Fruit fly (Drosophila melanogaster): ENCODE data around the gene CG13297.
"Not testable (repeated sequence)": the region's sequence is repeated elsewhere in the genome, so short reads cannot be mapped to it uniquely, and the experiment has no call there.

CG13297 gene

dm6 chr3L:6154951-6155394, 2.2 kb downstream of the CG13297 start:
- TF ChIP-seq CG8478 (optimal IDR thresholded peaks at IDR 0.05) (no peak), CTCF (optimal IDR thresholded peaks at IDR 0.05) (no peak)

- TF ChIP-seq CG8478 (optimal IDR thresholded peaks at IDR 0.05) (no peak), CTCF (optimal IDR thresholded peaks at IDR 0.05) (no peak)
Measured at dm6 chr3L:6152531-6152930, 4.6 kb downstream of the CG13297 start, which contains the start of gene Acp65Aa. Gene Acp65Aa (minus strand): TSS chr3L:6152745.

DNA sequence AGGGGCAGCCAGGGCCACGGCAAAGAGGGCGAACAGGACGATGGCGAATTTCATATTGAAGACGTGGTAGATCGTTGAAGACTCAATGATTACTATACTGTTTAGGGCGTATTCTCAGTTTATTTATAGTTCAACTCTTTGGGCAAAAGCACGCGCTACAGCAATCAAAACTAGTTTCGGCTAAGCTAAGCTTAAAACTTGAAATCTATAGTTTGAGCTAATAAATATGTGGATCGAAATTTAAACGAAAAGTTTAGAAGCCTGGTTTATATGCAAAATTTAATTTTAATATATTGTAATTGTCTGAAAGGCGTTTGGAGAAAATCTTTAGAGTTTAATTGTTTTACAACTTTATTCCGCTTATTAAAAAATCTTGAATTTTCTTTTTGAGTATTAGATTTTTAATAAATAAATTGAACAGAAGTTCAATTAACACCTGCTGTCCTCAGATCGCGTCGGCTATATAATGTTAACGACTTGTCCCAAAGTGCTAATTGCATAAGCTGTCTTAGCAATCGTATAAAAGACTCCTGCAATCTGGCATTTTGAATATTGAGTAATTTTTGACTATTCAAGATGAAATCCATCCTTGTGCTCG, 6.3 kb downstream of the CG13297 start, which contains the start of the genes Cpr65Ax2 and Lcp65Aa:
Cpr65Ax2 (minus strand) TSS at position 101 of the 598 bp plus-strand sequence.
Lcp65Aa (plus strand) TSS at position 548 of the 598 bp plus-strand sequence.
- TF ChIP-seq CG8478, CTCF (optimal IDR thresholded peaks at IDR 0.05): not testable (repeated sequence)

dm6 chr3L:6149248-6149647, 7.9 kb downstream of the CG13297 start, which contains the start of gene Lcp65Ab1:
Gene Lcp65Ab1 (plus strand): TSS chr3L:6149548.
- TF ChIP-seq CG8478, CTCF (optimal IDR thresholded peaks at IDR 0.05): not testable (repeated sequence)

- TF ChIP-seq CG8478, CTCF (optimal IDR thresholded peaks at IDR 0.05): not testable (repeated sequence)
Measured at dm6 chr3L:6147887-6148286, 9.3 kb downstream of the CG13297 start, which contains the start of gene Cpr65Ax1. Gene Cpr65Ax1 (minus strand): TSS chr3L:6147987.

DNA sequence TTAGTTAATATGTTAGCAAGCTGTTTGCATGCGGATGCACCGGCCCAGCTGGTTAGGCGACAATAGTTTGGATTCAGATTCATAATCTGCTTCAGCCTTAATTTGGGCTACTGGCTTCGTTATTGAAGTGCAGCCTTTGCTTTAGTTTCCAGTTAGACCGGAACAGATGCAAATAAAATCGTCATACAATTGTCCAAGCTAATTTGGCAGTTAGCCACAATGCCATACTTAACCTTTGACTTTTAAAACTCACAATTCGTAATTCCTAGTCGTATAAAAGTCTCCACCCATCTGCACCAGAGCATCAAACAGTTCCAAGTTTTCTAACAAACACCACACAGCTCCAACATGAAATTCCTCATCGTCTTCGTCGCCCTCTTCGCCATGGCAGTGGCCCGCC, 10.8 kb downstream of the CG13297 start, which contains the start of gene Lcp65Ab2:
Lcp65Ab2 (plus strand) TSS at position 301 of the 400 bp plus-strand sequence.
- TF ChIP-seq CTCF, CG8478 (optimal IDR thresholded peaks at IDR 0.05): not testable (repeated sequence)

dm6 chr3L:6144769-6145220, 12.4 kb downstream of the CG13297 start, which contains the start of gene Lcp65Ac:
Gene Lcp65Ac (plus strand): TSS chr3L:6144819.
- TF ChIP-seq CTCF (optimal IDR thresholded peaks at IDR 0.05) (no peak), CG8478 (optimal IDR thresholded peaks at IDR 0.05) (no peak)

DNA sequence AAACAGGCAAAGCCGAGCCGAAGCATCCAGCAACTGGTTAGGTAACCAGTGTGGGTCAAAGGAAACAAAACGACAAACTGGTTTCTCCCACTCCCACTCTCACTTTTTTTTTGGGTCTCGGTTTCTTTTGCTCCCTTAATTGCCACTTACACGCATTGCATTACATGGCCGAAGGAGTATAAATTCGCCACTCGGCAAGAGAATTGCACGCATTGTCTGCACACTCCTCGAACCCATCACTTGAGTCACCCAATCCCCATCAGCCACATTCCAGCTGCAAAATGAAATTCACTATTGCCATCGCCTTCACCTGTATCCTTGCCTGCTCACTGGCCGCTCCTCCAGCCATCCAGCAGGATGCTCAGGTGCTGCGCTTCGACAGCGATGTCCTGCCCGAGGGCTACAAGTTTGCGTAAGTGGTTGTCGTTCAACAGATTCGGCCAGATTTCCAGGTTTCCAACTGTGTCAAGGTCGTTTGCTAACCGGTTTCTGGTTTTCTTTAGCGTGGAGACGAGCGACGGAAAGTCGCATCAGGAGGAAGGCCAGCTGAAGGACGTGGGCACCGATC, 13.9 kb downstream of the CG13297 start, which contains the start of gene Lcp65Ad:
Lcp65Ad (plus strand) TSS at position 208 of the 568 bp plus-strand sequence.
- TF ChIP-seq CG8478 (optimal IDR thresholded peaks at IDR 0.05) (no peak), CTCF (optimal IDR thresholded peaks at IDR 0.05) (no peak)

- TF ChIP-seq CG8478 (optimal IDR thresholded peaks at IDR 0.05) = no peak
- TF ChIP-seq CTCF (optimal IDR thresholded peaks at IDR 0.05) = no peak
Measured at dm6 chr3L:6142313-6142712, 14.9 kb downstream of the CG13297 start, which contains the start of gene Cpr65Aw. Gene Cpr65Aw (minus strand): TSS chr3L:6142413.

- TF ChIP-seq CTCF (optimal IDR thresholded peaks at IDR 0.05) (no peak), CG8478 (optimal IDR thresholded peaks at IDR 0.05) (no peak)
Measured at dm6 chr3L:6141538-6141937, 15.6 kb downstream of the CG13297 start.

DNA sequence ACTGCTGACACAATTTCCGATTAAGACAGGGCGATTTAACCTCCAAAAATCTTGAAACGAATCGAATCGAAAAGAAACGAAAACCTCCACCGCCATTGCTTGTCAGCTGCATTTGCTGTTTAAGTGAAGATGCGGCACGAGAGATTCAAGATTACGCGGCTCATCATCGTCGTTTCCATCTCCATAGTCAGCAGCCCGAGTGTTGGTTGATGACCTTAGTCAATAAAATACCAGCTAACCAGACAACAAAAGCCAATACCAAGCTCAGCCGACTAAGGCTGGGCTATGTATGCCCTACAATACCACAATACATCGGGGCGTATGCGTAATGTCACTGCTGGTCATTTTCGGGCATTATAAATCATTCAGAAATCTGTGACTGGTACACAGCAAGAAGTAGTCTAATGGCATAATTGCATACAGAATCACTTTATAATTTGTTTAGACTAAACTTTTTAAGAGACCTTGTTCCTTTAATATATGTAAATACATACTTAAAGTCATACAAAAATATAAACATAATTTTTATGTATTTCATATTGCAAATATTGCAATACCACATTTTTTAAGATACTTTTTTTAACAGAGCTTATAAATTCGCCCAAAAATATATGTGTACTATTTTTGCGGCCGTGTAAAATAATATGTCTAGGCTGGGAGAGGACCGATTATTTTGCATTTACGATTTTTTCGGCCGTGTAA, 16.3 kb downstream of the CG13297 start:
- TF ChIP-seq CTCF (optimal IDR thresholded peaks at IDR 0.05) (no peak), CG8478 (optimal IDR thresholded peaks at IDR 0.05) (no peak)

dm6 chr3L:6139924-6140574, 17.1 kb downstream of the CG13297 start, which contains the start of gene Cpr65Av:
Gene Cpr65Av (minus strand): TSS chr3L:6139974.
- TF ChIP-seq CTCF (optimal IDR thresholded peaks at IDR 0.05) (no peak), CG8478 (optimal IDR thresholded peaks at IDR 0.05) (no peak)

- TF ChIP-seq CTCF (optimal IDR thresholded peaks at IDR 0.05) (no peak), CG8478 (optimal IDR thresholded peaks at IDR 0.05) (no peak)
Measured at dm6 chr3L:6138586-6138985, 18.6 kb downstream of the CG13297 start.

DNA sequence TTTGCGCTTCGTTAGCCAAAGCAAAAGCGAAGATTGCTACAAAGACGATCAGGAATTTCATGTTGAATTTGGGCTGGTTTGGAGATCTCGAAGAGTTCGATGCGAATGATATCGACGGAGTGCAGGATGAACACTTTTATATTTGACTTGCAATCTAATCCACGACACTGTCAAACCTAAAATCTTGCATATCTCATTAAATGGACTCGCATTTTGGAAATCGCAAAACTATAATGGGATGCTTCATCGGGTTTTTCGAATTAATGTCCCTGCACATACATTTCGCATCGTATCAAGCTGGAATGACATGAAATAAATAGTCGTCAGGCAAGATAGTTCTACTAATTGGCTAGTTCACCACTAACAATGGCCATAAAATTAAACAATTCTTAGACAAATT, 19.2 kb downstream of the CG13297 start, which contains the start of gene Lcp65Ae:
Lcp65Ae (minus strand) TSS at position 101 of the 400 bp plus-strand sequence.
- no peak for TF ChIP-seq CTCF (optimal IDR thresholded peaks at IDR 0.05)
- TF ChIP-seq CG8478 (optimal IDR thresholded peaks at IDR 0.05) = no peak

All from S2 (cell line).